Worm (Caenorhabditis elegans) whole organism, late embryonic: ENCODE data around the gene col-105.
A peak's percentile ranks its signal among the peaks of the same experiment; 100 is the strongest.

Source experiments
- C08G9.2 ChIP-seq: sonication (generic microtip); optimal IDR thresholded peaks from 2 replicates; lab custom pipeline; 2016; ENCODE audit warnings: mild to moderate bottlenecking, missing genetic modification characterization, moderate library complexity, missing compliant biosample characterization
- C38D4.7 ChIP-seq: fragments of 200-800 bp; sonication (Bioruptor generic); optimal IDR thresholded peaks from 2 replicates; lab custom pipeline; 2018; ENCODE audit warnings: mild to moderate bottlenecking, missing genetic modification characterization, moderate library complexity, missing compliant biosample characterization
- K09A11.1 ChIP-seq: sonication (generic microtip); optimal IDR thresholded peaks from 2 replicates; lab custom pipeline; 2017; ENCODE audit warnings: antibody characterized with exemption, mild to moderate bottlenecking, missing genetic modification characterization, missing compliant biosample characterization; ENCODE audit not compliant: insufficient read depth
- T23F11.4 ChIP-seq: fragments of 200-800 bp; sonication (Bioruptor generic); optimal IDR thresholded peaks from 2 replicates; lab custom pipeline; 2018; ENCODE audit warnings: mild to moderate bottlenecking, missing genetic modification characterization, missing compliant biosample characterization
- ahr-1 ChIP-seq: sonication (generic microtip); optimal IDR thresholded peaks from 2 replicates; lab custom pipeline; 2016; ENCODE audit warnings: missing genetic modification characterization, missing compliant biosample characterization
- ama-1 ChIP-seq: fragments of 150-350 bp; optimal IDR thresholded peaks from 2 replicates; lab custom pipeline; 2014
- ceh-14 ChIP-seq: sonication (generic microtip); optimal IDR thresholded peaks from 2 replicates; lab custom pipeline; 2016; ENCODE audit warnings: missing genotype, missing genetic modification characterization, missing compliant biosample characterization
- ceh-2 ChIP-seq: sonication (generic microtip); optimal IDR thresholded peaks from 2 replicates; lab custom pipeline; 2016; ENCODE audit warnings: missing genotype, missing genetic modification characterization, missing compliant biosample characterization
- ceh-24 ChIP-seq: sonication (generic microtip); optimal IDR thresholded peaks from 2 replicates; lab custom pipeline; 2016; ENCODE audit warnings: mild to moderate bottlenecking, missing genetic modification characterization, missing compliant biosample characterization
- ceh-30 ChIP-seq: fragments of 150-350 bp; optimal IDR thresholded peaks from 2 replicates; lab custom pipeline; 2014; ENCODE audit warnings: missing biosample characterization, missing genetic modification characterization
- ceh-31 ChIP-seq: sonication (generic microtip); optimal IDR thresholded peaks from 2 replicates; lab custom pipeline; 2016; ENCODE audit warnings: missing genetic modification characterization, missing compliant biosample characterization
- ceh-34 ChIP-seq: sonication (generic microtip); optimal IDR thresholded peaks from 2 replicates; lab custom pipeline; 2016; ENCODE audit warnings: mild to moderate bottlenecking, missing genetic modification characterization, missing compliant biosample characterization
- ceh-48 ChIP-seq: sonication (generic microtip); optimal IDR thresholded peaks from 2 replicates; lab custom pipeline; 2016; ENCODE audit warnings: missing genetic modification characterization, inconsistent platforms, missing compliant biosample characterization
- ceh-9 ChIP-seq: sonication (generic microtip); optimal IDR thresholded peaks from 2 replicates; lab custom pipeline; 2016; ENCODE audit warnings: mild to moderate bottlenecking, missing genetic modification characterization, inconsistent platforms, missing compliant biosample characterization
- dmd-4 ChIP-seq: sonication (generic microtip); optimal IDR thresholded peaks from 2 replicates; lab custom pipeline; 2016; ENCODE audit warnings: borderline replicate concordance, missing genetic modification characterization, missing compliant biosample characterization
- dve-1 ChIP-seq: sonication (generic microtip); optimal IDR thresholded peaks from 2 replicates; lab custom pipeline; 2017; ENCODE audit warnings: antibody characterized with exemption, mild to moderate bottlenecking, missing genetic modification characterization, missing compliant biosample characterization
- elt-4 ChIP-seq: sonication (generic microtip); optimal IDR thresholded peaks from 2 replicates; lab custom pipeline; 2016; ENCODE audit warnings: missing genetic modification characterization, missing compliant biosample characterization
- ets-4 ChIP-seq: sonication (generic microtip); optimal IDR thresholded peaks from 2 replicates; lab custom pipeline; 2016; ENCODE audit warnings: missing genetic modification characterization, missing compliant biosample characterization
- eyg-1 ChIP-seq: sonication (generic microtip); optimal IDR thresholded peaks from 2 replicates; lab custom pipeline; 2016; ENCODE audit warnings: missing genotype, missing genetic modification characterization, missing compliant biosample characterization
- fax-1 ChIP-seq: sonication (generic microtip); optimal IDR thresholded peaks from 2 replicates; lab custom pipeline; 2016; ENCODE audit warnings: missing genotype, missing genetic modification characterization, missing compliant biosample characterization
- gmeb-2 ChIP-seq: sonication (generic microtip); optimal IDR thresholded peaks from 2 replicates; lab custom pipeline; 2016; ENCODE audit warnings: missing genetic modification characterization, inconsistent platforms, missing compliant biosample characterization
- hlh-15 ChIP-seq: sonication (generic microtip); optimal IDR thresholded peaks from 2 replicates; lab custom pipeline; 2016; ENCODE audit warnings: missing genetic modification characterization, missing compliant biosample characterization
- hlh-6 ChIP-seq: sonication (generic microtip); optimal IDR thresholded peaks from 2 replicates; lab custom pipeline; 2016; ENCODE audit warnings: missing genotype, missing genetic modification characterization, missing compliant biosample characterization
- lin-11 ChIP-seq: fragments of 200-800 bp; sonication (Bioruptor generic); optimal IDR thresholded peaks from 2 replicates; lab custom pipeline; 2018; ENCODE audit warnings: mild to moderate bottlenecking, missing genetic modification characterization, missing compliant biosample characterization
- madf-2 ChIP-seq: sonication (generic microtip); optimal IDR thresholded peaks from 2 replicates; lab custom pipeline; 2017; ENCODE audit warnings: missing genetic modification characterization, missing compliant biosample characterization
- mec-3 ChIP-seq: sonication (generic microtip); optimal IDR thresholded peaks from 2 replicates; lab custom pipeline; 2016; ENCODE audit warnings: borderline replicate concordance, missing genetic modification characterization, missing compliant biosample characterization
- nhr-232 ChIP-seq: sonication (generic microtip); optimal IDR thresholded peaks from 2 replicates; lab custom pipeline; 2016; ENCODE audit warnings: missing genetic modification characterization, missing compliant biosample characterization
- npax-4 ChIP-seq: sonication (generic microtip); optimal IDR thresholded peaks from 2 replicates; lab custom pipeline; 2016; ENCODE audit warnings: missing genetic modification characterization, missing compliant biosample characterization
- odd-2 ChIP-seq: sonication (generic microtip); optimal IDR thresholded peaks from 2 replicates; lab custom pipeline; 2017; ENCODE audit warnings: antibody characterized with exemption, mild to moderate bottlenecking, missing genetic modification characterization, missing compliant biosample characterization
- pag-3 ChIP-seq: sonication (generic microtip); optimal IDR thresholded peaks from 2 replicates; lab custom pipeline; 2016; ENCODE audit warnings: missing compliant biosample characterization, missing genetic modification characterization, borderline replicate concordance
- pha-2 ChIP-seq: sonication (generic microtip); optimal IDR thresholded peaks from 2 replicates; lab custom pipeline; 2017; ENCODE audit warnings: mild to moderate bottlenecking, missing genetic modification characterization, missing compliant biosample characterization
- pha-4 ChIP-seq: fragments of 150-350 bp; optimal IDR thresholded peaks from 2 replicates; lab custom pipeline; 2018; ENCODE audit warnings: missing biosample characterization, missing genetic modification reagents, missing genetic modification characterization
- pros-1 ChIP-seq: fragments of 150-350 bp; optimal IDR thresholded peaks from 2 replicates; lab custom pipeline; 2014; ENCODE audit warnings: missing biosample characterization, missing genetic modification reagents, missing genetic modification characterization
- rnt-1 ChIP-seq: sonication (generic microtip); optimal IDR thresholded peaks from 2 replicates; lab custom pipeline; 2016; ENCODE audit warnings: missing genetic modification characterization, missing compliant biosample characterization
- sox-2 ChIP-seq: fragments of 200-800 bp; sonication (Bioruptor generic); IDR thresholded peaks from 2 replicates; pipeline ENCODE4 v1.3.6; 2022; ENCODE audit warnings: missing genetic modification reagents, missing genetic modification characterization, missing compliant biosample characterization
- sox-4 ChIP-seq: sonication (generic microtip); optimal IDR thresholded peaks from 2 replicates; lab custom pipeline; 2017; ENCODE audit warnings: mild to moderate bottlenecking, missing genetic modification characterization, inconsistent platforms, missing compliant biosample characterization
- syd-9 ChIP-seq: sonication (generic microtip); optimal IDR thresholded peaks from 2 replicates; lab custom pipeline; 2016; ENCODE audit warnings: mild to moderate bottlenecking, missing genetic modification characterization, moderate library complexity, missing compliant biosample characterization
- tbx-7 ChIP-seq: sonication (generic microtip); optimal IDR thresholded peaks from 2 replicates; lab custom pipeline; 2016; ENCODE audit warnings: missing genotype, missing genetic modification characterization, missing compliant biosample characterization
- unc-3 ChIP-seq, 2 experiments: fragments of 200-800 bp in 1 of 2; sonication (Bioruptor generic) in 1 of 2; sonication (generic microtip) in 1 of 2; conservative IDR thresholded peaks in 1 of 2; optimal IDR thresholded peaks in 1 of 2; 2 replicates each; pipeline versions ENCODE4 v1.3.6 to Lab custom; 2016 to 2022; ENCODE audit warnings: missing compliant biosample characterization in 2 of 2, missing genetic modification characterization in 2 of 2, missing genetic modification reagents in 1 of 2
- unc-42 ChIP-seq: sonication (generic microtip); optimal IDR thresholded peaks from 2 replicates; lab custom pipeline; 2016; ENCODE audit warnings: missing genotype, missing genetic modification characterization, missing compliant biosample characterization
- unc-55 ChIP-seq: sonication (generic microtip); optimal IDR thresholded peaks from 2 replicates; lab custom pipeline; 2017; ENCODE audit warnings: missing biosample characterization, missing genetic modification reagents, missing genetic modification characterization
- unc-86 ChIP-seq: sonication (generic microtip); optimal IDR thresholded peaks from 2 replicates; lab custom pipeline; 2016; ENCODE audit warnings: missing genetic modification characterization, missing compliant biosample characterization
- zip-5 ChIP-seq: sonication (generic microtip); optimal IDR thresholded peaks from 2 replicates; lab custom pipeline; 2016; ENCODE audit warnings: missing genetic modification characterization, missing compliant biosample characterization
- ztf-16 ChIP-seq: sonication (generic microtip); optimal IDR thresholded peaks from 2 replicates; lab custom pipeline; 2017; ENCODE audit warnings: missing genetic modification characterization, missing compliant biosample characterization

The col-105 gene

ce11 chrIV:1390102-1390501 lies 31.1 kb upstream of the col-105 start:
- TF ChIP-seq C38D4.7 (GFP tag; lab: Kevin White, UChicago) (no peak), sox-4 (tag; lab: Kevin White, UChicago) (no peak), pros-1 (tag; lab: Kevin White, UChicago) (no peak), ceh-48 (tag; lab: Kevin White, UChicago) (no peak), unc-55 (GFP tag; lab: Kevin White, UChicago) (no peak), madf-2 (no peak), gmeb-2 (no peak), unc-42 (tag; lab: Kevin White, UChicago) (no peak), mec-3 (tag; lab: Kevin White, UChicago) (no peak), ceh-30 (tag; lab: Kevin White, UChicago) (no peak)

- TF ChIP-seq dmd-4 (tag; lab: Kevin White, UChicago) (no peak), sox-2 (GFP tag; lab: Robert Waterston, UW) (no peak), C08G9.2 (tag; lab: Kevin White, UChicago) (no peak), odd-2 (tag; lab: Kevin White, UChicago) (no peak), npax-4 (tag; lab: Kevin White, UChicago) (no peak), eyg-1 (tag; lab: Kevin White, UChicago) (no peak), hlh-6 (no peak), fax-1 (no peak), unc-3 (GFP tag; conservative IDR thresholded peaks at IDR 0.05; lab: Robert Waterston, UW) (no peak), unc-3 (tag; optimal IDR thresholded peaks at IDR 0.05; lab: Kevin White, UChicago) (no peak), elt-4 (tag; lab: Kevin White, UChicago) (no peak), ceh-9 (no peak), tbx-7 (tag; lab: Kevin White, UChicago) (no peak), lin-11 (tag; lab: Kevin White, UChicago) (no peak)
Measured at ce11 chrIV:1389599-1389998, 30.6 kb upstream of the col-105 start.

ce11 chrIV:1389021-1389420 lies 30.0 kb upstream of the col-105 start:
- no peak for TF ChIP-seq ztf-16

- TF ChIP-seq gmeb-2, result peak; percentile 74
- peak; percentile 59 for TF ChIP-seq T23F11.4 (GFP tag; lab: Kevin White, UChicago)
- no peak for TF ChIP-seq ama-1 (lab: Kevin White, UChicago)
- TF ChIP-seq unc-55 (GFP tag; lab: Kevin White, UChicago), result no peak
- TF ChIP-seq nhr-232, result peak; percentile 73
- TF ChIP-seq dve-1 (tag; lab: Kevin White, UChicago), result no peak
- peak; percentile 43 for TF ChIP-seq ceh-31 (tag; lab: Kevin White, UChicago)
- TF ChIP-seq syd-9 (tag; lab: Kevin White, UChicago), result peak; percentile 28
- TF ChIP-seq rnt-1 (tag; lab: Kevin White, UChicago), result peak; percentile 50
- peak; percentile 37 for TF ChIP-seq eyg-1 (tag; lab: Kevin White, UChicago)
- TF ChIP-seq K09A11.1 (tag; lab: Kevin White, UChicago), result peak; percentile 9
- TF ChIP-seq hlh-15 (tag; lab: Kevin White, UChicago), result peak; percentile 52
- TF ChIP-seq mec-3 (tag; lab: Kevin White, UChicago), result no peak
- no peak for TF ChIP-seq ceh-30 (tag; lab: Kevin White, UChicago)
- TF ChIP-seq madf-2, result peak; percentile 69
- no peak for TF ChIP-seq pha-4 (tag; lab: Kevin White, UChicago)
- TF ChIP-seq ets-4, result no peak
- TF ChIP-seq lin-11 (tag; lab: Kevin White, UChicago), result peak; percentile 65
- TF ChIP-seq sox-2 (GFP tag; lab: Robert Waterston, UW), result peak; percentile 43; the same call in 1 of the 2 replicates
- TF ChIP-seq dmd-4 (tag; lab: Kevin White, UChicago), result no peak
- 0 out of 2 replicates have a peak, but pooled peaks have one; percentile 49 for TF ChIP-seq unc-3 (GFP tag; conservative IDR thresholded peaks at IDR 0.05; lab: Robert Waterston, UW)
- TF ChIP-seq unc-3 (tag; optimal IDR thresholded peaks at IDR 0.05; lab: Kevin White, UChicago), result peak; percentile 49
- peak; percentile 58 for TF ChIP-seq C38D4.7 (GFP tag; lab: Kevin White, UChicago)
- peak; percentile 2 for TF ChIP-seq ceh-9
- TF ChIP-seq ceh-14 (tag; lab: Kevin White, UChicago), result peak; percentile 39
- TF ChIP-seq ceh-2, result no peak
- peak; percentile 54 for TF ChIP-seq ceh-48 (tag; lab: Kevin White, UChicago)
- TF ChIP-seq ahr-1 (tag; lab: Kevin White, UChicago), result peak; percentile 29
- TF ChIP-seq ceh-24, result no peak
- no peak for TF ChIP-seq pag-3 (tag; lab: Kevin White, UChicago)
- peak; percentile 49 for TF ChIP-seq pha-2
- TF ChIP-seq unc-86 (tag; lab: Kevin White, UChicago), result peak; percentile 28
- TF ChIP-seq ceh-34 (tag; lab: Kevin White, UChicago), result peak; percentile 54
- peak; percentile 10 for TF ChIP-seq zip-5 (tag; lab: Kevin White, UChicago)
Measured at ce11 chrIV:1388079-1388478, 29.1 kb upstream of the col-105 start.
